Worm (Caenorhabditis elegans) whole organism, late embryonic: ENCODE results near the gene str-165.
A peak's percentile ranks its signal among the peaks of the same experiment; 100 is the strongest.

ENCODE experiments used
- F13H6.1 ChIP-seq: sonication (generic microtip); optimal IDR thresholded peaks from 2 replicates; lab custom pipeline; 2016; ENCODE audit warnings: missing genetic modification characterization, missing compliant biosample characterization
- T23F11.4 ChIP-seq: fragments of 200-800 bp; sonication (Bioruptor generic); optimal IDR thresholded peaks from 2 replicates; lab custom pipeline; 2018; ENCODE audit warnings: mild to moderate bottlenecking, missing genetic modification characterization, missing compliant biosample characterization
- ahr-1 ChIP-seq: sonication (generic microtip); optimal IDR thresholded peaks from 2 replicates; lab custom pipeline; 2016; ENCODE audit warnings: missing genetic modification characterization, missing compliant biosample characterization
- ama-1 ChIP-seq: fragments of 150-350 bp; optimal IDR thresholded peaks from 2 replicates; lab custom pipeline; 2014
- ceh-18 ChIP-seq: sonication (generic microtip); optimal IDR thresholded peaks from 2 replicates; lab custom pipeline; 2016; ENCODE audit warnings: missing genetic modification characterization, missing compliant biosample characterization
- ceh-22 ChIP-seq: sonication (generic microtip); optimal IDR thresholded peaks from 2 replicates; lab custom pipeline; 2017; ENCODE audit warnings: missing biosample characterization, missing genetic modification characterization
- ceh-24 ChIP-seq: sonication (generic microtip); optimal IDR thresholded peaks from 2 replicates; lab custom pipeline; 2016; ENCODE audit warnings: mild to moderate bottlenecking, missing genetic modification characterization, missing compliant biosample characterization
- ceh-30 ChIP-seq: fragments of 150-350 bp; optimal IDR thresholded peaks from 2 replicates; lab custom pipeline; 2014; ENCODE audit warnings: missing biosample characterization, missing genetic modification characterization
- ceh-31 ChIP-seq: sonication (generic microtip); optimal IDR thresholded peaks from 2 replicates; lab custom pipeline; 2016; ENCODE audit warnings: missing genetic modification characterization, missing compliant biosample characterization
- ceh-45 ChIP-seq: fragments of 200-800 bp; sonication (Bioruptor generic); IDR thresholded peaks from 2 replicates; pipeline ENCODE4 v1.3.6; 2022; ENCODE audit warnings: missing genetic modification reagents, missing genetic modification characterization, missing compliant biosample characterization
- ceh-9 ChIP-seq: sonication (generic microtip); optimal IDR thresholded peaks from 2 replicates; lab custom pipeline; 2016; ENCODE audit warnings: mild to moderate bottlenecking, missing genetic modification characterization, inconsistent platforms, missing compliant biosample characterization
- che-1 ChIP-seq: sonication (generic microtip); optimal IDR thresholded peaks from 2 replicates; lab custom pipeline; 2016; ENCODE audit warnings: mild to moderate bottlenecking, missing genetic modification characterization, missing compliant biosample characterization
- dmd-4 ChIP-seq: sonication (generic microtip); optimal IDR thresholded peaks from 2 replicates; lab custom pipeline; 2016; ENCODE audit warnings: borderline replicate concordance, missing genetic modification characterization, missing compliant biosample characterization
- elt-2 ChIP-seq: sonication (generic microtip); optimal IDR thresholded peaks from 2 replicates; lab custom pipeline; 2016; ENCODE audit warnings: missing genetic modification reagents, missing genetic modification characterization, missing compliant biosample characterization
- elt-4 ChIP-seq: sonication (generic microtip); optimal IDR thresholded peaks from 2 replicates; lab custom pipeline; 2016; ENCODE audit warnings: missing genetic modification characterization, missing compliant biosample characterization
- ets-4 ChIP-seq: sonication (generic microtip); optimal IDR thresholded peaks from 2 replicates; lab custom pipeline; 2016; ENCODE audit warnings: missing genetic modification characterization, missing compliant biosample characterization
- eyg-1 ChIP-seq: sonication (generic microtip); optimal IDR thresholded peaks from 2 replicates; lab custom pipeline; 2016; ENCODE audit warnings: missing genotype, missing genetic modification characterization, missing compliant biosample characterization
- fax-1 ChIP-seq: sonication (generic microtip); optimal IDR thresholded peaks from 2 replicates; lab custom pipeline; 2016; ENCODE audit warnings: missing genotype, missing genetic modification characterization, missing compliant biosample characterization
- gmeb-2 ChIP-seq: sonication (generic microtip); optimal IDR thresholded peaks from 2 replicates; lab custom pipeline; 2016; ENCODE audit warnings: missing genetic modification characterization, inconsistent platforms, missing compliant biosample characterization
- hlh-13 ChIP-seq: fragments of 200-800 bp; sonication (Bioruptor generic); optimal IDR thresholded peaks from 2 replicates; lab custom pipeline; 2018; ENCODE audit warnings: mild to moderate bottlenecking, missing genetic modification characterization, missing compliant biosample characterization
- hlh-6 ChIP-seq: sonication (generic microtip); optimal IDR thresholded peaks from 2 replicates; lab custom pipeline; 2016; ENCODE audit warnings: missing genotype, missing genetic modification characterization, missing compliant biosample characterization
- lin-11 ChIP-seq: fragments of 200-800 bp; sonication (Bioruptor generic); optimal IDR thresholded peaks from 2 replicates; lab custom pipeline; 2018; ENCODE audit warnings: mild to moderate bottlenecking, missing genetic modification characterization, missing compliant biosample characterization
- madf-2 ChIP-seq: sonication (generic microtip); optimal IDR thresholded peaks from 2 replicates; lab custom pipeline; 2017; ENCODE audit warnings: missing genetic modification characterization, missing compliant biosample characterization
- nhr-232 ChIP-seq: sonication (generic microtip); optimal IDR thresholded peaks from 2 replicates; lab custom pipeline; 2016; ENCODE audit warnings: missing genetic modification characterization, missing compliant biosample characterization
- npax-4 ChIP-seq: sonication (generic microtip); optimal IDR thresholded peaks from 2 replicates; lab custom pipeline; 2016; ENCODE audit warnings: missing genetic modification characterization, missing compliant biosample characterization
- pag-3 ChIP-seq: sonication (generic microtip); optimal IDR thresholded peaks from 2 replicates; lab custom pipeline; 2016; ENCODE audit warnings: missing compliant biosample characterization, missing genetic modification characterization, borderline replicate concordance
- pat-9 ChIP-seq: fragments of 200-800 bp; sonication (Bioruptor generic); optimal IDR thresholded peaks from 2 replicates; lab custom pipeline; 2018; ENCODE audit warnings: mild to moderate bottlenecking, missing genetic modification characterization, moderate library complexity, missing compliant biosample characterization
- pha-2 ChIP-seq: sonication (generic microtip); optimal IDR thresholded peaks from 2 replicates; lab custom pipeline; 2017; ENCODE audit warnings: mild to moderate bottlenecking, missing genetic modification characterization, missing compliant biosample characterization
- ref-2 ChIP-seq: sonication (generic microtip); optimal IDR thresholded peaks from 2 replicates; lab custom pipeline; 2016; ENCODE audit warnings: missing genetic modification characterization, missing compliant biosample characterization
- rnt-1 ChIP-seq: sonication (generic microtip); optimal IDR thresholded peaks from 2 replicates; lab custom pipeline; 2016; ENCODE audit warnings: missing genetic modification characterization, missing compliant biosample characterization
- sdc-2 ChIP-seq: sonication (generic microtip); optimal IDR thresholded peaks from 2 replicates; lab custom pipeline; 2016; ENCODE audit warnings: missing genotype, missing genetic modification characterization, missing compliant biosample characterization
- sox-4 ChIP-seq: sonication (generic microtip); optimal IDR thresholded peaks from 2 replicates; lab custom pipeline; 2017; ENCODE audit warnings: mild to moderate bottlenecking, missing genetic modification characterization, inconsistent platforms, missing compliant biosample characterization
- tbx-2 ChIP-seq: sonication (generic microtip); optimal IDR thresholded peaks from 2 replicates; lab custom pipeline; 2016; ENCODE audit warnings: missing genetic modification characterization, missing compliant biosample characterization
- tbx-7 ChIP-seq: sonication (generic microtip); optimal IDR thresholded peaks from 2 replicates; lab custom pipeline; 2016; ENCODE audit warnings: missing genotype, missing genetic modification characterization, missing compliant biosample characterization
- ttx-3 ChIP-seq: sonication (generic microtip); optimal IDR thresholded peaks from 2 replicates; lab custom pipeline; 2016; ENCODE audit warnings: missing genetic modification reagents, missing genetic modification characterization, missing compliant biosample characterization
- unc-42 ChIP-seq: sonication (generic microtip); optimal IDR thresholded peaks from 2 replicates; lab custom pipeline; 2016; ENCODE audit warnings: missing genotype, missing genetic modification characterization, missing compliant biosample characterization
- unc-55 ChIP-seq: sonication (generic microtip); optimal IDR thresholded peaks from 2 replicates; lab custom pipeline; 2017; ENCODE audit warnings: missing biosample characterization, missing genetic modification reagents, missing genetic modification characterization

str-165 gene

ce11 chrV:13876529-13876928 is 45.6 kb downstream of the str-165 start, which contains the start of gene T22G5.1:
Gene T22G5.1, plus strand, starts transcription at chrV:13876829.
- no peak for TF ChIP-seq elt-4 (tag; lab: Kevin White, UChicago)
- TF ChIP-seq ama-1, result no peak
- TF ChIP-seq hlh-6 (tag; lab: Kevin White, UChicago), result no peak
- no peak for TF ChIP-seq unc-55 (GFP tag; lab: Kevin White, UChicago)
- no peak for TF ChIP-seq ceh-30
- TF ChIP-seq ceh-22, result no peak
- no peak for TF ChIP-seq tbx-7 (tag; lab: Kevin White, UChicago)
- no peak for TF ChIP-seq ceh-31
- TF ChIP-seq ceh-18, result no peak
- no peak for TF ChIP-seq nhr-232 (tag; lab: Kevin White, UChicago)
- no peak for TF ChIP-seq npax-4
- no peak for TF ChIP-seq ceh-9 (tag; lab: Kevin White, UChicago)
- no peak for TF ChIP-seq dmd-4 (tag; lab: Kevin White, UChicago)
- no peak for TF ChIP-seq T23F11.4 (GFP tag; lab: Kevin White, UChicago)
- no peak for TF ChIP-seq sdc-2 (tag; lab: Kevin White, UChicago)
- no peak for TF ChIP-seq tbx-2 (tag; lab: Kevin White, UChicago)
- no peak for TF ChIP-seq hlh-13 (GFP tag; lab: Kevin White, UChicago)
- TF ChIP-seq sox-4 (tag; lab: Kevin White, UChicago), result no peak

- no peak for TF ChIP-seq ets-4 (tag; lab: Kevin White, UChicago)
- TF ChIP-seq ceh-31, result no peak
- TF ChIP-seq madf-2 (tag; lab: Kevin White, UChicago), result no peak
- TF ChIP-seq sdc-2 (tag; lab: Kevin White, UChicago), result no peak
- TF ChIP-seq fax-1 (tag; lab: Kevin White, UChicago), result no peak
- no peak for TF ChIP-seq gmeb-2 (tag; lab: Kevin White, UChicago)
- no peak for TF ChIP-seq npax-4
Observed at ce11 chrV:13878226-13878625, 47.3 kb downstream of the str-165 start.

ce11 chrV:13879241-13879640 is 48.3 kb downstream of the str-165 start, which contains the start of gene lbp-7:
Gene lbp-7, plus strand, starts transcription at chrV:13879552.
- no peak for TF ChIP-seq eyg-1 (tag; lab: Kevin White, UChicago)
- TF ChIP-seq lin-11, result no peak
- no peak for TF ChIP-seq F13H6.1 (tag; lab: Kevin White, UChicago)
- no peak for TF ChIP-seq ceh-22
- TF ChIP-seq madf-2 (tag; lab: Kevin White, UChicago), result no peak
- no peak for TF ChIP-seq pat-9 (tag; lab: Kevin White, UChicago)
- TF ChIP-seq elt-2, result no peak
- no peak for TF ChIP-seq ceh-9 (tag; lab: Kevin White, UChicago)
- no peak for TF ChIP-seq che-1 (tag; lab: Kevin White, UChicago)
- no peak for TF ChIP-seq ceh-45 (GFP tag; lab: Robert Waterston, UW)
- TF ChIP-seq T23F11.4 (GFP tag; lab: Kevin White, UChicago), result no peak
- TF ChIP-seq elt-4 (tag; lab: Kevin White, UChicago), result no peak
- no peak for TF ChIP-seq ttx-3
- no peak for TF ChIP-seq rnt-1 (tag; lab: Kevin White, UChicago)
- TF ChIP-seq, all 69 proteins: peak for 0

- TF ChIP-seq unc-42 (tag; lab: Kevin White, UChicago) (peak; percentile 18), pag-3 (tag; lab: Kevin White, UChicago) (no peak), ama-1 (no peak)
Observed at ce11 chrV:13880163-13880562, 49.2 kb downstream of the str-165 start.

- TF ChIP-seq ceh-18 (no peak), ceh-31 (no peak), che-1 (tag; lab: Kevin White, UChicago) (no peak), elt-4 (tag; lab: Kevin White, UChicago) (no peak), ahr-1 (tag; lab: Kevin White, UChicago) (no peak), ref-2 (tag; lab: Kevin White, UChicago) (no peak), pha-2 (tag; lab: Kevin White, UChicago) (no peak), unc-55 (GFP tag; lab: Kevin White, UChicago) (no peak), ceh-24 (tag; lab: Kevin White, UChicago) (no peak), sox-4 (tag; lab: Kevin White, UChicago) (no peak), tbx-7 (tag; lab: Kevin White, UChicago) (no peak), ceh-30 (no peak)
Observed at ce11 chrV:13880607-13881006, 49.7 kb downstream of the str-165 start, which contains the start of gene T22G5.3. Gene T22G5.3, plus strand, starts transcription at chrV:13880907.
